Fruit fly (Drosophila melanogaster) whole organism, embryonic: ENCODE data around the gene CG3078.
A peak's percentile ranks its signal among the peaks of the same experiment; 100 is the strongest.

Source experiments
- Asciz ChIP-seq: fragments of 200-800 bp; sonication (Bioruptor generic); optimal IDR thresholded peaks from 2 replicates; lab custom pipeline; 2017; ENCODE audit warnings: missing biosample characterization, mild to moderate bottlenecking, missing genetic modification characterization, missing genetic modification reagents
- Atf6 ChIP-seq: fragments of 200-800 bp; sonication (Bioruptor generic); IDR thresholded peaks from 2 replicates; pipeline ENCODE4 v1.3.6; 2022; ENCODE audit warnings: missing biosample characterization, missing genetic modification characterization
- B-H2 ChIP-seq: fragments of 200-800 bp; sonication (Bioruptor generic); optimal IDR thresholded peaks from 2 replicates; lab custom pipeline; 2018; ENCODE audit warnings: missing biosample characterization, mild to moderate bottlenecking, missing genetic modification characterization
- BEAF-32 ChIP-seq: fragments of 200-800 bp; sonication (Bioruptor generic); optimal IDR thresholded peaks from 3 replicates; lab custom pipeline; 2017; ENCODE audit warnings: missing biosample characterization, missing genetic modification characterization, mild to moderate bottlenecking, moderate library complexity, missing genetic modification reagents
- CG11504 ChIP-seq: fragments of 200-800 bp; sonication (Bioruptor generic); optimal IDR thresholded peaks from 3 replicates; lab custom pipeline; 2019; ENCODE audit warnings: missing biosample characterization, mild to moderate bottlenecking, missing genetic modification characterization, moderate library complexity
- CG15011 ChIP-seq: fragments of 200-800 bp; sonication (Bioruptor generic); optimal IDR thresholded peaks from 3 replicates; lab custom pipeline; 2018; ENCODE audit warnings: missing biosample characterization, mild to moderate bottlenecking, missing genetic modification characterization
- CG18262 ChIP-seq: fragments of 200-800 bp; optimal IDR thresholded peaks from 3 replicates; lab custom pipeline; 2019; ENCODE audit warnings: missing biosample characterization, mild to moderate bottlenecking, missing genetic modification characterization, moderate library complexity
- CG32532 ChIP-seq: fragments of 200-800 bp; sonication (Bioruptor generic); IDR thresholded peaks from 2 replicates; pipeline ENCODE4 v1.3.6; 2022; ENCODE audit warnings: missing biosample characterization, missing genetic modification characterization
- CG34224 ChIP-seq: fragments of 200-800 bp; sonication (Bioruptor generic); IDR thresholded peaks from 3 replicates; pipeline ENCODE4 v1.3.6; 2022; ENCODE audit warnings: missing biosample characterization, missing genetic modification characterization; ENCODE audit not compliant: partially characterized antibody
- CG4617 ChIP-seq: fragments of 200-800 bp; sonication (Bioruptor generic); optimal IDR thresholded peaks from 3 replicates; lab custom pipeline; 2016; ENCODE audit warnings: missing biosample characterization, missing genetic modification characterization, borderline replicate concordance
- CG5180 ChIP-seq: fragments of 200-800 bp; sonication (Bioruptor generic); optimal IDR thresholded peaks from 3 replicates; lab custom pipeline; 2017; ENCODE audit warnings: missing biosample characterization, missing genetic modification characterization, mild to moderate bottlenecking, moderate library complexity, missing genetic modification reagents
- CG6765 ChIP-seq: fragments of 200-800 bp; sonication (Bioruptor generic); optimal IDR thresholded peaks from 3 replicates; lab custom pipeline; 2017; ENCODE audit warnings: missing biosample characterization, mild to moderate bottlenecking, missing genetic modification characterization
- CG6854 ChIP-seq: fragments of 200-800 bp; sonication (Bioruptor generic); optimal IDR thresholded peaks from 3 replicates; lab custom pipeline; 2017; ENCODE audit warnings: missing biosample characterization, mild to moderate bottlenecking, missing genetic modification characterization
- CG8944 ChIP-seq: fragments of 200-800 bp; sonication (Bioruptor generic); optimal IDR thresholded peaks from 3 replicates; lab custom pipeline; 2016; ENCODE audit warnings: missing biosample characterization, missing genetic modification characterization
- Chrac-16 ChIP-seq: fragments of 200-800 bp; sonication (Bioruptor generic); optimal IDR thresholded peaks from 3 replicates; lab custom pipeline; 2016; ENCODE audit warnings: missing biosample characterization, missing genetic modification characterization
- Dip2 ChIP-seq: fragments of 200-800 bp; sonication (Bioruptor generic); IDR thresholded peaks from 2 replicates; pipeline ENCODE4 v1.3.6; 2022; ENCODE audit warnings: missing biosample characterization, missing genetic modification characterization
- Dref ChIP-seq: fragments of 200-800 bp; sonication (Bioruptor generic); IDR thresholded peaks from 2 replicates; pipeline ENCODE4 v1.3.6; 2022; ENCODE audit warnings: missing biosample characterization, missing genetic modification characterization
- Elba2 ChIP-seq: fragments of 200-800 bp; sonication (Bioruptor generic); optimal IDR thresholded peaks from 3 replicates; lab custom pipeline; 2016; ENCODE audit warnings: missing biosample characterization, missing genetic modification characterization
- Fer1 ChIP-seq: fragments of 200-800 bp; sonication (Bioruptor generic); optimal IDR thresholded peaks from 2 replicates; lab custom pipeline; 2017; ENCODE audit warnings: missing biosample characterization, mild to moderate bottlenecking, missing genetic modification characterization
- GATAe ChIP-seq: fragments of 200-800 bp; sonication (Bioruptor generic); conservative IDR thresholded peaks from 2 replicates; pipeline ENCODE4 v1.3.6; 2022; ENCODE audit warnings: missing biosample characterization, missing genetic modification characterization
- Gug ChIP-seq: fragments of 200-800 bp; sonication (Bioruptor generic); IDR thresholded peaks from 4 replicates; pipeline ENCODE4 v1.3.6; 2022; ENCODE audit warnings: missing biosample characterization, missing genetic modification characterization
- H15 ChIP-seq: fragments of 200-800 bp; sonication (Bioruptor generic); IDR thresholded peaks from 3 replicates; pipeline ENCODE4 v1.3.6; 2022; ENCODE audit warnings: missing biosample characterization, missing genetic modification characterization
- HLHmδ ChIP-seq: fragments of 200-800 bp; sonication (Bioruptor generic); optimal IDR thresholded peaks from 2 replicates; lab custom pipeline; 2018; ENCODE audit warnings: missing biosample characterization, mild to moderate bottlenecking, missing genetic modification characterization, moderate library complexity
- Hr78 ChIP-seq, 2 experiments: fragments of 200-800 bp in 1 of 2; fragments of >200 bp in 1 of 2; sonication (Bioruptor generic) in 1 of 2; optimal IDR thresholded peaks; 2 replicates each; lab custom pipeline; 2017 to 2019; ENCODE audit warnings: missing biosample characterization in 2 of 2, missing genetic modification characterization in 2 of 2, mild to moderate bottlenecking in 1 of 2, moderate library complexity in 1 of 2
- Nf-YA ChIP-seq: fragments of 200-800 bp; sonication (Bioruptor generic); IDR thresholded peaks from 2 replicates; pipeline ENCODE4 v1.3.6; 2022; ENCODE audit warnings: missing biosample characterization, missing genetic modification characterization
- Nf-YC ChIP-seq: fragments of 200-800 bp; optimal IDR thresholded peaks from 3 replicates; lab custom pipeline; 2019; ENCODE audit warnings: missing biosample characterization, mild to moderate bottlenecking, missing genetic modification characterization, moderate library complexity
- Spps ChIP-seq: fragments of 200-800 bp; sonication (Bioruptor generic); optimal IDR thresholded peaks from 2 replicates; lab custom pipeline; 2018; ENCODE audit warnings: missing biosample characterization, mild to moderate bottlenecking, missing genetic modification characterization
- Xbp1 ChIP-seq: fragments of 200-800 bp; sonication (Bioruptor generic); optimal IDR thresholded peaks from 3 replicates; lab custom pipeline; 2016; ENCODE audit warnings: missing biosample characterization, mild to moderate bottlenecking, missing genetic modification characterization
- ara ChIP-seq: fragments of 200-800 bp; sonication (Bioruptor generic); IDR thresholded peaks from 2 replicates; pipeline ENCODE4 v1.3.6; 2022; ENCODE audit warnings: missing biosample characterization, missing genetic modification characterization
- az2 ChIP-seq: fragments of 200-800 bp; sonication (Bioruptor generic); optimal IDR thresholded peaks from 3 replicates; lab custom pipeline; 2016; ENCODE audit warnings: missing biosample characterization, missing genetic modification characterization
- fd3F ChIP-seq: fragments of 200-800 bp; sonication (Bioruptor generic); optimal IDR thresholded peaks from 2 replicates; lab custom pipeline; 2018; ENCODE audit warnings: missing biosample characterization, mild to moderate bottlenecking, missing genetic modification characterization, moderate library complexity
- gcm2 ChIP-seq: fragments of 200-800 bp; sonication (Bioruptor generic); optimal IDR thresholded peaks from 2 replicates; lab custom pipeline; 2016; ENCODE audit warnings: missing biosample characterization, missing genetic modification characterization
- gem ChIP-seq: fragments of 200-800 bp; sonication (Bioruptor generic); optimal IDR thresholded peaks from 2 replicates; lab custom pipeline; 2019; ENCODE audit warnings: missing biosample characterization, mild to moderate bottlenecking, missing genetic modification characterization, moderate library complexity
- hbn ChIP-seq: fragments of 200-800 bp; sonication (Bioruptor generic); IDR thresholded peaks from 2 replicates; pipeline ENCODE4 v1.3.6; 2022; ENCODE audit warnings: missing biosample characterization, missing genetic modification characterization; ENCODE audit not compliant: partially characterized antibody
- hth ChIP-seq: fragments of >200 bp; optimal IDR thresholded peaks from 2 replicates; lab custom pipeline; 2017; ENCODE audit warnings: inconsistent platforms
- insv ChIP-seq, 2 experiments: fragments of 200-800 bp; sonication (Bioruptor generic); optimal IDR thresholded peaks; 3 replicates each; lab custom pipeline; 2016 to 2018; ENCODE audit warnings: missing biosample characterization in 2 of 2, missing genetic modification characterization in 2 of 2
- lilli ChIP-seq: fragments of 200-800 bp; sonication (Bioruptor generic); optimal IDR thresholded peaks from 3 replicates; lab custom pipeline; 2016; ENCODE audit warnings: missing biosample characterization, missing genetic modification characterization
- lmd ChIP-seq: fragments of 200-800 bp; sonication (Bioruptor generic); IDR thresholded peaks from 2 replicates; pipeline ENCODE4 v1.3.6; 2022; ENCODE audit warnings: missing biosample characterization, missing genetic modification characterization
- mam ChIP-seq: fragments of 200-800 bp; sonication (Bioruptor generic); optimal IDR thresholded peaks from 3 replicates; lab custom pipeline; 2016; ENCODE audit warnings: missing biosample characterization, missing genetic modification characterization
- pfk ChIP-seq: fragments of 200-800 bp; sonication (Bioruptor generic); optimal IDR thresholded peaks from 2 replicates; lab custom pipeline; 2018; ENCODE audit warnings: missing biosample characterization, mild to moderate bottlenecking, missing genetic modification characterization, moderate library complexity
- pum ChIP-seq: fragments of 200-800 bp; sonication (Bioruptor generic); optimal IDR thresholded peaks from 2 replicates; lab custom pipeline; 2016; ENCODE audit warnings: missing biosample characterization, missing genetic modification characterization
- rib ChIP-seq: fragments of 200-800 bp; sonication (Bioruptor generic); IDR thresholded peaks from 2 replicates; pipeline ENCODE4 v1.3.6; 2022; ENCODE audit warnings: missing biosample characterization, missing genetic modification characterization
- shn ChIP-seq: fragments of 200-800 bp; sonication (Bioruptor generic); optimal IDR thresholded peaks from 3 replicates; lab custom pipeline; 2016; ENCODE audit warnings: missing biosample characterization, missing genetic modification characterization
- slp2 ChIP-seq: fragments of 200-800 bp; sonication (Bioruptor generic); optimal IDR thresholded peaks from 2 replicates; lab custom pipeline; 2016; ENCODE audit warnings: missing biosample characterization, missing genetic modification characterization
- wor ChIP-seq: fragments of 200-800 bp; sonication (Bioruptor generic); IDR thresholded peaks from 2 replicates; pipeline ENCODE4 v1.3.6; 2022; ENCODE audit warnings: missing biosample characterization, missing genetic modification characterization
- zen ChIP-seq: fragments of 200-800 bp; sonication (Bioruptor generic); optimal IDR thresholded peaks from 3 replicates; lab custom pipeline; 2018; ENCODE audit warnings: missing biosample characterization, mild to moderate bottlenecking, missing genetic modification characterization, moderate library complexity

Gene CG3078

dm6 chrX:2222181-2222790 lies 37.4 kb downstream of the CG3078 start, which contains the start of gene Vinc (continued):
- TF ChIP-seq Dip2 (GFP tag; lab: Robert Waterston, UW) (no peak), wor (GFP tag; lab: Robert Waterston, UW) (peak; percentile 44; the same call in 1 of the 2 replicates), ara (GFP tag; lab: Robert Waterston, UW) (no peak), az2 (peak; percentile 62), Nf-YC (tag; lab: Kevin White, UChicago) (peak; percentile 86), hth (no peak), shn (peak; percentile 83), Fer1 (GFP tag; lab: Kevin White, UChicago) (peak; percentile 97), Hr78 (GFP tag; optimal IDR thresholded peaks at IDR 0.05; lab: Kevin White, UChicago) (no peak), gem (tag; lab: Kevin White, UChicago) (no peak), Dref (GFP tag; lab: Robert Waterston, UW) (peak; percentile 85), hbn (no peak), CG18262 (tag; lab: Kevin White, UChicago) (peak; percentile 85), CG34224 (GFP tag; lab: Robert Waterston, UW) (0 out of 3 replicates have a peak, but pooled peaks have one; percentile 27), fd3F (GFP tag; lab: Kevin White, UChicago) (peak; percentile 72), GATAe (GFP tag; lab: Robert Waterston, UW) (peak; percentile 78), B-H2 (GFP tag; lab: Kevin White, UChicago) (peak; percentile 76), HLHmδ (GFP tag; lab: Kevin White, UChicago) (no peak), pum (GFP tag; lab: Kevin White, UChicago) (peak; percentile 87), CG4617 (GFP tag; lab: Kevin White, UChicago) (peak; percentile 14), CG6765 (GFP tag; lab: Kevin White, UChicago) (peak; percentile 88), CG15011 (GFP tag; lab: Kevin White, UChicago) (no peak), BEAF-32 (GFP tag; lab: Kevin White, UChicago) (peak; percentile 58), rib (peak; percentile 63; the same call in 1 of the 2 replicates), lilli (GFP tag; lab: Kevin White, UChicago) (peak; percentile 81), lmd (GFP tag; lab: Robert Waterston, UW) (peak; percentile 85), mam (GFP tag; lab: Kevin White, UChicago) (peak; percentile 93), Xbp1 (GFP tag; lab: Kevin White, UChicago) (peak; percentile 71), CG5180 (GFP tag; lab: Kevin White, UChicago) (peak; percentile 80), Atf6 (GFP tag; lab: Robert Waterston, UW) (peak; percentile 91), pfk (no peak), H15 (GFP tag; lab: Robert Waterston, UW) (peak; percentile 68; the same call in 2 of the 3 replicates), slp2 (GFP tag; lab: Kevin White, UChicago) (peak; percentile 85), gcm2 (GFP tag; lab: Kevin White, UChicago) (peak; percentile 60), CG6854 (GFP tag; lab: Kevin White, UChicago) (peak; percentile 92), Gug (GFP tag; lab: Robert Waterston, UW) (peak; percentile 69), Chrac-16 (GFP tag; lab: Kevin White, UChicago) (peak; percentile 52), Spps (peak; percentile 74), Nf-YA (GFP tag; lab: Robert Waterston, UW) (peak; percentile 50; the same call in 1 of the 2 replicates)

dm6 chrX:2221598-2221997 lies 38.1 kb downstream of the CG3078 start:
- TF ChIP-seq zen (tag; lab: Kevin White, UChicago) (peak; percentile 18), insv (GFP tag; optimal IDR thresholded peaks at IDR 0.05; lab: Kevin White, UChicago) (peak; percentile 57 to 95), CG11504 (tag; lab: Kevin White, UChicago) (peak; percentile 41), Elba2 (GFP tag; lab: Kevin White, UChicago) (peak; percentile 61), CG8944 (GFP tag; lab: Kevin White, UChicago) (no peak), Asciz (GFP tag; lab: Kevin White, UChicago) (no peak), CG32532 (no peak)
